Worm (Caenorhabditis elegans) whole organism, mixed stage, embryonic: Measurements from ENCODE around the gene sec-61.B.

Experiments used
- bed-3 ChIP-seq: fragments of 200-800 bp; sonication (Bioruptor generic); optimal IDR thresholded peaks from 3 replicates; lab custom pipeline; 2018; ENCODE audit warnings: mild to moderate bottlenecking, missing genetic modification characterization, moderate library complexity, missing compliant biosample characterization
- elt-1 ChIP-seq: sonication (generic microtip); optimal IDR thresholded peaks from 2 replicates; lab custom pipeline; 2017; ENCODE audit warnings: missing genetic modification characterization, mild to moderate bottlenecking, missing compliant biosample characterization, antibody characterized with exemption, moderate library complexity, borderline replicate concordance; ENCODE audit not compliant: insufficient read depth
- flh-1 ChIP-seq: fragments of 200-800 bp; sonication (Bioruptor generic); optimal IDR thresholded peaks from 2 replicates; lab custom pipeline; 2018; ENCODE audit warnings: mild to moderate bottlenecking, missing genetic modification characterization, moderate library complexity, missing compliant biosample characterization
- ham-2 ChIP-seq: fragments of 200-800 bp; sonication (Bioruptor generic); optimal IDR thresholded peaks from 2 replicates; lab custom pipeline; 2018; ENCODE audit warnings: mild to moderate bottlenecking, missing genetic modification characterization, missing compliant biosample characterization
- lsy-2 ChIP-seq: fragments of 150-350 bp; optimal IDR thresholded peaks from 2 replicates; lab custom pipeline; 2014; ENCODE audit warnings: missing biosample characterization, missing genetic modification characterization
- mep-1 ChIP-seq: fragments of 150-350 bp; optimal IDR thresholded peaks from 2 replicates; lab custom pipeline; 2017; ENCODE audit warnings: missing biosample characterization, missing genetic modification reagents, missing genetic modification characterization, inconsistent platforms
- nhr-12 ChIP-seq: fragments of 150-350 bp; optimal IDR thresholded peaks from 2 replicates; lab custom pipeline; 2014; ENCODE audit warnings: missing biosample characterization, missing genetic modification characterization
- nhr-237 ChIP-seq: fragments of 150-350 bp; optimal IDR thresholded peaks from 2 replicates; lab custom pipeline; 2014; ENCODE audit warnings: missing biosample characterization, missing genetic modification characterization
- nhr-28 ChIP-seq: fragments of 150-350 bp; optimal IDR thresholded peaks from 2 replicates; lab custom pipeline; 2014; ENCODE audit warnings: missing biosample characterization, missing genetic modification characterization
- pha-4 ChIP-seq: fragments of 150-350 bp; optimal IDR thresholded peaks from 2 replicates; lab custom pipeline; 2018; ENCODE audit warnings: missing biosample characterization, missing genetic modification reagents, missing genetic modification characterization
- snpc-4 ChIP-seq: fragments of 150-350 bp; optimal IDR thresholded peaks from 2 replicates; lab custom pipeline; 2014; ENCODE audit warnings: missing biosample characterization, missing genetic modification characterization
- unc-62 ChIP-seq: fragments of 150-350 bp; optimal IDR thresholded peaks from 2 replicates; lab custom pipeline; 2014; ENCODE audit warnings: missing biosample characterization, missing genetic modification reagents, missing genetic modification characterization
- ztf-11 ChIP-seq: fragments of 150-350 bp; optimal IDR thresholded peaks from 2 replicates; lab custom pipeline; 2014; ENCODE audit warnings: missing biosample characterization, missing genetic modification characterization

- TF ChIP-seq ham-2 (GFP tag; lab: Kevin White, UChicago) (no peak), bed-3 (GFP tag; lab: Kevin White, UChicago) (no peak), nhr-237 (no peak), mep-1 (tag; lab: Kevin White, UChicago) (no peak), ztf-11 (tag; lab: Kevin White, UChicago) (no peak), nhr-12 (tag; lab: Kevin White, UChicago) (no peak), unc-62 (no peak), lsy-2 (tag; lab: Kevin White, UChicago) (no peak), flh-1 (GFP tag; lab: Kevin White, UChicago) (no peak), elt-1 (tag; lab: Kevin White, UChicago) (no peak), pha-4 (no peak), snpc-4 (tag; lab: Kevin White, UChicago) (no peak), nhr-28 (tag; lab: Kevin White, UChicago) (no peak)
Measured at ce11 chrIV:2403374-2403773, 14.9 kb upstream of the sec-61.B start.
